Fruit fly (Drosophila melanogaster) whole organism, wandering third instar larva: ENCODE data around the gene CG44174.

ENCODE experiments used
- Hr78 ChIP-seq: fragments of >200 bp; optimal IDR thresholded peaks from 2 replicates; lab custom pipeline; 2017; ENCODE audit warnings: missing biosample characterization, missing genetic modification characterization
- Mio ChIP-seq: sonication (Bioruptor generic); optimal IDR thresholded peaks from 2 replicates; lab custom pipeline; 2016; ENCODE audit warnings: missing biosample characterization, missing genetic modification characterization
- OdsH ChIP-seq: fragments of 200-800 bp; sonication (Bioruptor generic); optimal IDR thresholded peaks from 2 replicates; lab custom pipeline; 2016; ENCODE audit warnings: missing biosample characterization, mild to moderate bottlenecking, missing genetic modification characterization
- Sp1 ChIP-seq: fragments of 200-800 bp; sonication (Bioruptor generic); optimal IDR thresholded peaks from 3 replicates; lab custom pipeline; 2019; ENCODE audit warnings: missing biosample characterization, mild to moderate bottlenecking, missing genetic modification characterization, moderate library complexity
- dl ChIP-seq, 2 experiments: fragments of 175-275, 200-275 bp in 1 of 2; fragments of 200-275 bp in 1 of 2; sonication (Bioruptor generic); optimal IDR thresholded peaks; lab custom pipeline; 2018; ENCODE audit warnings: mild to moderate bottlenecking in 2 of 2, missing biosample characterization in 2 of 2, missing genetic modification characterization in 2 of 2, moderate library complexity in 2 of 2; ENCODE audit not compliant: partially characterized antibody in 2 of 2, insufficient read depth in 1 of 2
- dmrt93B ChIP-seq: fragments of 200-800 bp; sonication (Bioruptor generic); optimal IDR thresholded peaks from 2 replicates; lab custom pipeline; 2018; ENCODE audit warnings: missing biosample characterization, mild to moderate bottlenecking, missing genetic modification characterization
- fru ChIP-seq: fragments of 200-800 bp; sonication (Bioruptor generic); optimal IDR thresholded peaks from 3 replicates; lab custom pipeline; 2016; ENCODE audit warnings: missing biosample characterization, mild to moderate bottlenecking, missing genetic modification characterization
- jim ChIP-seq: fragments of 175-275, 200-325 bp; sonication (Bioruptor generic); optimal IDR thresholded peaks from 2 replicates; lab custom pipeline; 2016; ENCODE audit warnings: missing biosample characterization, mild to moderate bottlenecking, missing genetic modification characterization
- pan ChIP-seq: fragments of >200 bp; optimal IDR thresholded peaks from 2 replicates; lab custom pipeline; 2017
- psq ChIP-seq: fragments of 200-800 bp; sonication (Bioruptor generic); optimal IDR thresholded peaks from 3 replicates; lab custom pipeline; 2017; ENCODE audit warnings: missing biosample characterization, mild to moderate bottlenecking, missing genetic modification characterization, moderate library complexity

DNA sequence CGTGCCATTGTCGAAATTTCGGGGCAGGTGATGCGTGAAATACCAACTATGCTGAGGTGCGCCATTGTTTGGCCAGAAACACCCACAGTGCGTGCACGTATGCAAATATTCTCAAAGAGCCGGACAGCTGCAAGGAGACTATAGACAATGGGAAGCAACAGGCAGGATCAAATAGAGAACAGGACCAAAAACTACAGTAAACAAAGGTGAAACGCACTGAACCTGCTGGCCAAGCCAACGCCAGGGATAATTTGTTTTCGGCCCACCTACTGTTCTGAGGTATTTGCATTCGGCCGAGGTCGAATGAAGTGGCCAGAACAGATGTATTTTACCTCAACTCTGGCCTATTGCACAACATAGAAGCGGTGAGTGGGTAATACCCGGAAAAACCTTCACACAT, 44.3 kb upstream of the CG44174 start:
- TF ChIP-seq pan (lab: Kevin White, UChicago) (no peak), jim (GFP tag; lab: Kevin White, UChicago) (no peak), Mio (GFP tag; lab: Kevin White, UChicago) (no peak), dl (GFP tag; optimal IDR thresholded peaks at IDR 0.05; lab: Kevin White, UChicago; ENCODE audit: insufficient read depth in 1 of 2, partially characterized antibody in 2 of 2) (no peak), dmrt93B (GFP tag; lab: Kevin White, UChicago) (no peak), Sp1 (GFP tag; lab: Kevin White, UChicago) (no peak), OdsH (no peak), psq (GFP tag; lab: Kevin White, UChicago) (no peak), fru (GFP tag; lab: Kevin White, UChicago) (no peak), Hr78 (no peak)
